Worm (Caenorhabditis elegans) whole organism, midembryonic: Measurements from ENCODE around the gene srh-47.

Experiments used
- T22C8.4 ChIP-seq: fragments of 200-800 bp; sonication (Bioruptor generic); IDR thresholded peaks from 2 replicates; pipeline ENCODE4 v1.3.6; 2022; ENCODE audit warnings: missing genetic modification characterization, missing compliant biosample characterization
- cog-1 ChIP-seq: sonication (generic microtip); optimal IDR thresholded peaks from 2 replicates; lab custom pipeline; 2016; ENCODE audit warnings: missing genetic modification characterization, missing compliant biosample characterization
- flt-1 ChIP-seq: fragments of 200-800 bp; sonication (Bioruptor generic); IDR thresholded peaks from 2 replicates; pipeline ENCODE4 v1.3.6; 2022; ENCODE audit warnings: missing genetic modification characterization, missing compliant biosample characterization
- klf-2 ChIP-seq: fragments of 200-800 bp; sonication (Bioruptor generic); conservative IDR thresholded peaks from 2 replicates; pipeline ENCODE4 v1.3.6; 2022; ENCODE audit warnings: missing genetic modification reagents, missing genetic modification characterization, missing compliant biosample characterization
- ztf-23 ChIP-seq: fragments of 200-800 bp; sonication (Bioruptor generic); IDR thresholded peaks from 2 replicates; pipeline ENCODE4 v1.3.6; 2022; ENCODE audit warnings: missing genetic modification reagents, missing genetic modification characterization, missing compliant biosample characterization

ce11 chrV:11304200-11304599 lies 3.8 kb upstream of the srh-47 start:
- TF ChIP-seq flt-1: no peak
- TF ChIP-seq klf-2 (GFP tag; lab: Robert Waterston, UW): no peak
- TF ChIP-seq T22C8.4 (GFP tag; lab: Robert Waterston, UW): no peak
- TF ChIP-seq cog-1 (tag; lab: Kevin White, UChicago): no peak
- TF ChIP-seq ztf-23 (GFP tag; lab: Robert Waterston, UW): no peak
